Worm (Caenorhabditis elegans): ENCODE results near the gene ZK354.2.

DNA sequence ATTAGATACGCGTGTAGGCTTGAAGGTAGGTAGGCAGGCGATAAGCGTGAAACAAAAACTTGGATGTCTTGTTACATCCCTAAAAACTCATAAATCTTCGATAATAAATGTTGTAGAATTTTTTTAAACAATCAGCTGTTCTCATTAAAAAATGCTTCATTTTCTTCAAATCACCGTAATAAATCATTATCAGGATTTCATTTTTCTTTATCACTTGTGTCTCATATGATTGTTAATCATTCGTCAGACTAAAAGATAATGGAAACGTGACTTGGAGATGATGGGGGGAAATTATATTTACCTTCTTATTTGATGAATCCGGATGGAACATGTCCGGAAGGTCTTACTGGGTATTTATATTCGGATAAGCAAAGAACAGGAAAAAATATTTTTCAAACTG lies 20.3 kb downstream of the ZK354.2 start:
- TF ChIP-seq unc-62 (GFP tag; optimal IDR thresholded peaks at IDR 0.05), result no peak
- no peak for TF ChIP-seq nhr-84 (tag; optimal IDR thresholded peaks at IDR 0.05)
- no peak for TF ChIP-seq Y116A8C.19 (tag; optimal IDR thresholded peaks at IDR 0.05; ENCODE audit: borderline replicate concordance)
- no peak for TF ChIP-seq lsy-2 (tag; optimal IDR thresholded peaks at IDR 0.05)
